Worm (Caenorhabditis elegans) whole organism, L1 larva: ENCODE measurements around the gene C27D9.2.

ENCODE experiments used
- ama-1 ChIP-seq: fragments of 150-350 bp; optimal IDR thresholded peaks from 2 replicates; lab custom pipeline; 2014
- elt-2 ChIP-seq: sonication (generic microtip); optimal IDR thresholded peaks from 2 replicates; lab custom pipeline; 2016; ENCODE audit warnings: missing genetic modification characterization, mild to moderate bottlenecking, inconsistent platforms, missing compliant biosample characterization, missing genetic modification reagents
- hlh-17 ChIP-seq: fragments of 200-800 bp; sonication (Bioruptor generic); optimal IDR thresholded peaks from 2 replicates; lab custom pipeline; 2018; ENCODE audit warnings: missing genetic modification characterization, mild to moderate bottlenecking, missing compliant biosample characterization, moderate library complexity, borderline replicate concordance
- lin-39 ChIP-seq: fragments of 150-350 bp; optimal IDR thresholded peaks from 2 replicates; lab custom pipeline; 2014; ENCODE audit warnings: missing biosample characterization, missing genetic modification reagents, missing genetic modification characterization
- nhr-237 ChIP-seq: fragments of 150-350 bp; optimal IDR thresholded peaks from 2 replicates; lab custom pipeline; 2014; ENCODE audit warnings: missing biosample characterization, missing genetic modification characterization
- skn-1 ChIP-seq: fragments of 150-350 bp; optimal IDR thresholded peaks from 2 replicates; lab custom pipeline; 2014; ENCODE audit warnings: missing biosample characterization, missing genetic modification characterization
- sox-4 ChIP-seq: sonication (generic microtip); optimal IDR thresholded peaks from 2 replicates; lab custom pipeline; 2016; ENCODE audit warnings: missing genetic modification characterization, missing compliant biosample characterization
- unc-62 ChIP-seq: fragments of 150-350 bp; optimal IDR thresholded peaks from 2 replicates; lab custom pipeline; 2014; ENCODE audit warnings: missing biosample characterization, missing genetic modification reagents, missing genetic modification characterization
- vab-15 ChIP-seq: sonication (generic microtip); optimal IDR thresholded peaks from 2 replicates; lab custom pipeline; 2017; ENCODE audit warnings: missing genotype, mild to moderate bottlenecking, missing genetic modification characterization, missing compliant biosample characterization

DNA sequence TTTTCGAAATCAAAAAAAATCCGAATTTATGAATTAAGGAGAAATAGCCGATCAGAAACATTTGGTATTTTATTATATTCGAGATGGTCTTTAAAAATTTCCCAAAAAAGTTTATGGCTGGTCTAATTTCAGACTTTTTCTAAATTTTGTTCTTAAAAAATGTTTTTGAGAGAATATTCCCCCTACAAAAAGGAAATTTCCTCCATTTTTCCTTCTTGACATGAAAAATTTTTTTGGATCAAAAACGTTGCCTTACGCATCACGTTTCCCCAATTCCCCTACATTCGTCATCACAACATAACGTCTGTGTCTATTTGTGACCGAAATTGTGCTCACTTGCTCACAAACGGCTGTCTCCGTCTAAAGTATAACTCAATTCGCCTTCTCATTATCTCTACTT lies 36.7 kb upstream of the C27D9.2 start:
- no peak for TF ChIP-seq sox-4 (tag; lab: Kevin White, UChicago)
- no peak for TF ChIP-seq skn-1 (tag; lab: Kevin White, UChicago)
- no peak for TF ChIP-seq unc-62 (GFP tag; lab: Kevin White, UChicago)
- no peak for TF ChIP-seq elt-2 (tag; lab: Kevin White, UChicago)
- no peak for TF ChIP-seq nhr-237 (tag; lab: Kevin White, UChicago)
- no peak for TF ChIP-seq vab-15 (tag; lab: Kevin White, UChicago)
- no peak for TF ChIP-seq lin-39 (tag; lab: Kevin White, UChicago)
- no peak for TF ChIP-seq ama-1 (lab: Kevin White, UChicago)
- TF ChIP-seq hlh-17 (GFP tag; lab: Kevin White, UChicago), result no peak
